Fruit fly (Drosophila melanogaster): ENCODE results near the gene Coq5.

DNA sequence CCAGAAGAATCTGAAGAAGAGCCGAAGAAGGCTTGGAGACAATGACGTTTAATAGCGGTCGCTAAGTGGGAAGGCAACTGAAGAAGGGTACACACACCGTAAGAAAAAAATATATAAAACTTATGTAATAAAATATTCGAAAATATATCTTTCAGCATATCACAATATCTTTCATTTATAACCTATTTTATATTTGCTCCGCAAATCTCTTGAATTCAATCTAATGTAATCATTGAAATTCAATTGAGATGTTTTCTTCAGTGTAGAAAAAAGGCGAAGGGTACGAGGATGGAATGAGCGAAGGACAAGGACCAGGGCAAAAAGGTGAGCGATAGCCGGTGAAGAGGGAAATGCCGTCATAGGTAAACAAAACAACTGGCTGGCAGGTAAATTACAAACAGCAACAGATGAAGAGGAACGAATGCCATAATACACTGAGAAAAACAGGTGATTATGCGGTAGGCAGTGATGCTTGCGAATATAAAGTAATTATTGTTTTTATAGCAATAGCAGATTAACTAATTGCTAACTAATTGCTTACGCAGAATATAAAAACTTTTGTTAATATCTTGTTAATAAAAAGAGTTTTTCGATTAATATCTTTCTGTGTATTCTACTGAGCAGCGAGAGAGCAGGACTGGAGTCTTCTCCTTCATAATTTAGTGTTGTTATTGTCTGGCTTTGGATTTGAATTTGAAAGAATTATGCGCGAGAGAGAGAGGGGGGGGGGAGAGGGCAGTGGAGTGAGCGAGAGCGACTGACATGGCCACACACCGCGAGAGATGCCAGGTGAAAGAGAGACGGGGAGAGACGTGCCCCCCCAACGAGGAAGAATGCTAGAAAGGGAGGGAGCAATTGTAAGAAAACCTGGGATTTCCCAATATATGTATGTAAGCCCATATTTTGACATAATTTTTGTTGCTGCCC is 39.7 kb upstream of the Coq5 start:
- TF ChIP-seq Myc (optimal IDR thresholded peaks at IDR 0.05) (no peak), h (optimal IDR thresholded peaks at IDR 0.05) (no peak), insv (optimal IDR thresholded peaks at IDR 0.05) (no peak), psq (optimal IDR thresholded peaks at IDR 0.05) (no peak), ttk (optimal IDR thresholded peaks at IDR 0.05) (no peak)
